Fruit fly (Drosophila melanogaster): ENCODE data around the gene CG14995.

DNA sequence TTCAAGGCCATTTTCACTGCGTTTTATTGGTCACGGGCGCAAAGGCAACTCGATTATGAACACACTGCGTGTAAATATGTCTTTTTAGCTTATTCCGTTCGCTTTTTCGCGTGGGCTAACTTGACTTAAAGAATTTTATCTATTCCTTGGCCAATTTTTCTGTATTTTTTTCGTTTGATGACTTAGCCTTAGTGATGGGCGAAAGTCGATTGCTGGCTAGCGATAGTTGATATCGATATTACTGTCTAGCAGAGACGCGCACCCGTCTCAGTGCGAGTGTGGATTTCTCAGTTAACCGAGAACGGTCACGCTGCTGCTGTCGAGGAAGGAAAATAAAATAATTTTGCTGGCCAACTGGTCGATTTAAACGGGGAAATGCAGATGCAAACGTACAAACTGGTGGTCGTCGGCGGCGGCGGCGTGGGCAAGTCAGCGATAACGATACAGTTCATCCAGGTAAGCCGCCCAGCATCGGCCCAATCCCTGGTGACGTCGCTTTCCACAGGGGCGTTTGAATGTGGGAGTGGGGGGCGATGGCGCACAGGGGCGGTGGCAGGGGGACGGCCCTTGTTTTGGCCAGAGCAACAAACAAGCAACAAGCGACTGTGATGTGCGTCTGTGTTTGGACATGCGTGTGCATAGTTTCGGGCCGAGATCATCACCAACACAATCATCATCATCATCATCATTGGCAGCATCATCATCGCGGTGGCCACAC, 35.9 kb upstream of the CG14995 start, which contains the start of the genes Rop and Ras64B:
- TF ChIP-seq CG14655 (GFP tag; optimal IDR thresholded peaks at IDR 0.05) (no peak), CG9948 (tag; optimal IDR thresholded peaks at IDR 0.05) (no peak), CG32121 (GFP tag; IDR thresholded peaks at IDR 0.05) (no peak), CG8301 (tag; optimal IDR thresholded peaks at IDR 0.05) (no peak), Ets98B (GFP tag; IDR thresholded peaks at IDR 0.05) (peak; percentile 23; the same call in 1 of the 2 replicates), CG15710 (tag; optimal IDR thresholded peaks at IDR 0.05) (peak; percentile 1), CG12605 (GFP tag; IDR thresholded peaks at IDR 0.05) (no peak), CG4496 (GFP tag; IDR thresholded peaks at IDR 0.05) (no peak), rn (GFP tag; IDR thresholded peaks at IDR 0.05) (no peak), gl (tag; optimal IDR thresholded peaks at IDR 0.05) (no peak), CG10348 (GFP tag; IDR thresholded peaks at IDR 0.05) (no peak), Pif1A (GFP tag; optimal IDR thresholded peaks at IDR 0.05) (no peak), EcR (GFP tag; optimal IDR thresholded peaks at IDR 0.05) (peak; percentile 57), CG17806 (tag; optimal IDR thresholded peaks at IDR 0.05) (no peak)
